Worm (Caenorhabditis elegans): ENCODE data around the gene glb-27.

DNA sequence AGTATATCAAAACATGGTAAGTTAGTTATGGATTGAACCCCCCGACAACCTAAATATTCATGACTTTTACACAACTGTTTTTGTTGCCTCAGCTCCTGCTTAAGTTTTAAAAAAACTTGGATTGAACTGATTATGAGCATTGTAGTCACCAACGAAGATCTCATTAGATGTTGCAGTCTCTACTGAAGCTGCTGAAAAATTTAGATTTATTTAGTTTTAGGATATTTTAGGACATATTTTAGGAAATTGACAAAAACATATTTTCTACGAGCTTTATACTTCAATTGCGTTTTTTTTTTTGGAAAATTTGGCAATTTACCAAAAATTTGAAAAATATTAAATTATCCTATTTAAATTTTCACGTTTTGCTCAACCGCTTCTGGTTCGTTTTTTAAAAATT is 5.9 kb upstream of the glb-27 start, which contains the start of gene F54C9.14:
- no peak for TF ChIP-seq ZK546.5 (tag; optimal IDR thresholded peaks at IDR 0.05)
- TF ChIP-seq lin-13 (GFP tag; optimal IDR thresholded peaks at IDR 0.05) = no peak
- TF ChIP-seq ztf-4 (tag; optimal IDR thresholded peaks at IDR 0.05) = no peak
- TF ChIP-seq lin-39 (tag; optimal IDR thresholded peaks at IDR 0.05) = no peak
- no peak for TF ChIP-seq ztf-1 (GFP tag; conservative IDR thresholded peaks at IDR 0.05)
- no peak for TF ChIP-seq gmeb-1 (tag; optimal IDR thresholded peaks at IDR 0.05)

Measured in whole organism, L2 larva.